Comparison of ENCODE assay signal across 1 fruit fly cellular context in genomic region chrX:10570142-10570756, dm6.
A peak's percentile ranks its signal among the peaks of the same experiment; 100 is the strongest.
TF ChIP-seq lines count a peak whose summit lies in the region.

No protein-coding gene starts in this region.

TF ChIP-seq in whole organism, embryonic, 481 proteins besides CTCF, POLR2A, EP300 and RAD21 (continued from another document and continues in another):
- TF ChIP-seq CG6254 (GFP tag; optimal IDR thresholded peaks at IDR 0.05; lab: Kevin White, UChicago), result no peak
- peak; percentile 4; the same call in 1 of the 2 replicates for TF ChIP-seq NFAT (GFP tag; IDR thresholded peaks at IDR 0.05; lab: Robert Waterston, UW)
- TF ChIP-seq repo (GFP tag; optimal IDR thresholded peaks at IDR 0.05; lab: Kevin White, UChicago), result no peak
- peak; percentile 33 for TF ChIP-seq CG12391 (tag; optimal IDR thresholded peaks at IDR 0.05; lab: Kevin White, UChicago)
- TF ChIP-seq gcm2 (GFP tag; optimal IDR thresholded peaks at IDR 0.05; lab: Kevin White, UChicago), result peak; percentile 24
- no peak for TF ChIP-seq vnd (GFP tag; IDR thresholded peaks at IDR 0.05; lab: Robert Waterston, UW; ENCODE audit: partially characterized antibody)
- no peak for TF ChIP-seq CG1647 (GFP tag; optimal IDR thresholded peaks at IDR 0.05; lab: Kevin White, UChicago)
- TF ChIP-seq Fer3 (tag; optimal IDR thresholded peaks at IDR 0.05; lab: Kevin White, UChicago), result peak; percentile 7
- TF ChIP-seq bcd (GFP tag; optimal IDR thresholded peaks at IDR 0.05; lab: Kevin White, UChicago), result peak; percentile 42
- TF ChIP-seq Neu2 (GFP tag; optimal IDR thresholded peaks at IDR 0.05; lab: Kevin White, UChicago; ENCODE audit: borderline replicate concordance), result no peak
- TF ChIP-seq HHEX (GFP tag; optimal IDR thresholded peaks at IDR 0.05; lab: Kevin White, UChicago), result peak; percentile 54
- no peak for TF ChIP-seq CG7963 (GFP tag; IDR thresholded peaks at IDR 0.05; lab: Robert Waterston, UW; ENCODE audit: partially characterized antibody)
- TF ChIP-seq slbo (GFP tag; IDR thresholded peaks at IDR 0.05; lab: Robert Waterston, UW), result peak; percentile 47
- peak; percentile 41 for TF ChIP-seq Atf-2 (GFP tag; optimal IDR thresholded peaks at IDR 0.05; lab: Kevin White, UChicago)
- no peak for TF ChIP-seq luna (GFP tag; optimal IDR thresholded peaks at IDR 0.05; lab: Kevin White, UChicago)
- peak; percentile 15; the same call in 1 of the 2 replicates for TF ChIP-seq E2f2 (GFP tag; IDR thresholded peaks at IDR 0.05; lab: Robert Waterston, UW)
- no peak for TF ChIP-seq p53 (GFP tag; optimal IDR thresholded peaks at IDR 0.05; lab: Kevin White, UChicago)
- TF ChIP-seq CG10979 (tag; optimal IDR thresholded peaks at IDR 0.05; lab: Kevin White, UChicago), result peak; percentile 55
- peak; percentile 49 for TF ChIP-seq CG10654 (GFP tag; optimal IDR thresholded peaks at IDR 0.05; lab: Kevin White, UChicago)
- TF ChIP-seq CG17328 (GFP tag; IDR thresholded peaks at IDR 0.05; lab: Robert Waterston, UW), result 0 out of 2 replicates have a peak, but pooled peaks have one; percentile 23
- TF ChIP-seq lab (GFP tag; optimal IDR thresholded peaks at IDR 0.05; lab: Kevin White, UChicago), result peak; percentile 75
- 0 out of 3 replicates have a peak, but pooled peaks have one; percentile 25 for TF ChIP-seq H15 (GFP tag; IDR thresholded peaks at IDR 0.05; lab: Robert Waterston, UW)
- TF ChIP-seq dm (GFP tag; optimal IDR thresholded peaks at IDR 0.05; lab: Kevin White, UChicago), result peak; percentile 12
- TF ChIP-seq prd (optimal IDR thresholded peaks at IDR 0.05; lab: Kevin White, UChicago), result no peak
- TF ChIP-seq prd (GFP tag; IDR thresholded peaks at IDR 0.05; lab: Robert Waterston, UW), result peak; percentile 60; the same call in 1 of the 3 replicates
- no peak for TF ChIP-seq fd3F (GFP tag; optimal IDR thresholded peaks at IDR 0.05; lab: Kevin White, UChicago)
- TF ChIP-seq ab (GFP tag; optimal IDR thresholded peaks at IDR 0.05; lab: Kevin White, UChicago), result no peak
- TF ChIP-seq H2.0 (GFP tag; IDR thresholded peaks at IDR 0.05; lab: Robert Waterston, UW), result 0 out of 2 replicates have a peak, but pooled peaks have one; percentile 19
- TF ChIP-seq Oaz (GFP tag; IDR thresholded peaks at IDR 0.05; lab: Robert Waterston, UW), result peak; percentile 13; the same call in 1 of the 2 replicates
- TF ChIP-seq CG4707 (GFP tag; optimal IDR thresholded peaks at IDR 0.05; lab: Kevin White, UChicago), result no peak
- TF ChIP-seq CG15696 (tag; optimal IDR thresholded peaks at IDR 0.05; lab: Kevin White, UChicago), result no peak
- no peak for TF ChIP-seq kah (GFP tag; optimal IDR thresholded peaks at IDR 0.05; lab: Kevin White, UChicago)
- TF ChIP-seq CG12104 (GFP tag; optimal IDR thresholded peaks at IDR 0.05; lab: Kevin White, UChicago), result no peak
- no peak for TF ChIP-seq Lpt (GFP tag; optimal IDR thresholded peaks at IDR 0.05; lab: Kevin White, UChicago)
- TF ChIP-seq wek (GFP tag; optimal IDR thresholded peaks at IDR 0.05; lab: Kevin White, UChicago), result peak; percentile 31
- TF ChIP-seq gsb (GFP tag; IDR thresholded peaks at IDR 0.05; lab: Robert Waterston, UW), result no peak
- TF ChIP-seq CG17385 (GFP tag; optimal IDR thresholded peaks at IDR 0.05; lab: Kevin White, UChicago), result no peak
- no peak for TF ChIP-seq br (optimal IDR thresholded peaks at IDR 0.05; lab: Kevin White, UChicago)
- no peak for TF ChIP-seq CG9727 (GFP tag; optimal IDR thresholded peaks at IDR 0.05; lab: Kevin White, UChicago)
- no peak for TF ChIP-seq CG18011 (GFP tag; optimal IDR thresholded peaks at IDR 0.05; lab: Kevin White, UChicago)
- TF ChIP-seq danr (GFP tag; IDR thresholded peaks at IDR 0.05; lab: Robert Waterston, UW), result no peak
- TF ChIP-seq CG6765 (GFP tag; optimal IDR thresholded peaks at IDR 0.05; lab: Kevin White, UChicago), result no peak
- no peak for TF ChIP-seq Poxn (GFP tag; IDR thresholded peaks at IDR 0.05; lab: Robert Waterston, UW)
- no peak for TF ChIP-seq Mes4 (GFP tag; optimal IDR thresholded peaks at IDR 0.05; lab: Kevin White, UChicago)
- no peak for TF ChIP-seq CG43689 (GFP tag; IDR thresholded peaks at IDR 0.05; lab: Robert Waterston, UW)
- TF ChIP-seq ATbp (GFP tag; optimal IDR thresholded peaks at IDR 0.05; lab: Kevin White, UChicago), result peak; percentile 64
- TF ChIP-seq CG1832 (GFP tag; optimal IDR thresholded peaks at IDR 0.05; lab: Kevin White, UChicago), result no peak
- TF ChIP-seq PHDP (tag; optimal IDR thresholded peaks at IDR 0.05; lab: Kevin White, UChicago), result peak; percentile 56
- TF ChIP-seq CG8924 (tag; optimal IDR thresholded peaks at IDR 0.05; lab: Kevin White, UChicago), result peak; percentile 41
- TF ChIP-seq en (GFP tag; optimal IDR thresholded peaks at IDR 0.05; lab: Kevin White, UChicago), result peak; percentile 18
- no peak for TF ChIP-seq ftz-f1 (GFP tag; optimal IDR thresholded peaks at IDR 0.05; lab: Kevin White, UChicago)
- peak; percentile 74 for TF ChIP-seq Oli (tag; optimal IDR thresholded peaks at IDR 0.05; lab: Kevin White, UChicago)
- TF ChIP-seq wdn (GFP tag; IDR thresholded peaks at IDR 0.05; lab: Robert Waterston, UW), result 0 out of 2 replicates have a peak, but pooled peaks have one; percentile 23
- no peak for TF ChIP-seq Mad (GFP tag; optimal IDR thresholded peaks at IDR 0.05; lab: Kevin White, UChicago)
- TF ChIP-seq CG34224 (GFP tag; IDR thresholded peaks at IDR 0.05; lab: Robert Waterston, UW; ENCODE audit: partially characterized antibody), result no peak
- 0 out of 2 replicates have a peak, but pooled peaks have one; percentile 12 for TF ChIP-seq ro (GFP tag; IDR thresholded peaks at IDR 0.05; lab: Robert Waterston, UW)
- TF ChIP-seq Dp (GFP tag; optimal IDR thresholded peaks at IDR 0.05; lab: Kevin White, UChicago), result no peak
- peak; percentile 16 for TF ChIP-seq CG12942 (GFP tag; optimal IDR thresholded peaks at IDR 0.05; lab: Kevin White, UChicago)
- TF ChIP-seq Eip74EF (GFP tag; optimal IDR thresholded peaks at IDR 0.05; lab: Kevin White, UChicago), result no peak
- no peak for TF ChIP-seq CG10565 (GFP tag; optimal IDR thresholded peaks at IDR 0.05; lab: Kevin White, UChicago)
- no peak for TF ChIP-seq CG3838 (GFP tag; optimal IDR thresholded peaks at IDR 0.05; lab: Kevin White, UChicago)
- no peak for TF ChIP-seq sens-2 (GFP tag; IDR thresholded peaks at IDR 0.05; lab: Robert Waterston, UW)
- no peak for TF ChIP-seq tna (GFP tag; IDR thresholded peaks at IDR 0.05; lab: Robert Waterston, UW; ENCODE audit: partially characterized antibody)
- no peak for TF ChIP-seq pfk (GFP tag; optimal IDR thresholded peaks at IDR 0.05; lab: Kevin White, UChicago)
- peak; percentile 43 for TF ChIP-seq cwo (GFP tag; optimal IDR thresholded peaks at IDR 0.05; lab: Kevin White, UChicago)
- no peak for TF ChIP-seq ssp (GFP tag; IDR thresholded peaks at IDR 0.05; lab: Robert Waterston, UW)
- TF ChIP-seq Nf-YB (GFP tag; optimal IDR thresholded peaks at IDR 0.05; lab: Kevin White, UChicago), result no peak
- TF ChIP-seq crp (GFP tag; optimal IDR thresholded peaks at IDR 0.05; lab: Kevin White, UChicago), result no peak
- TF ChIP-seq CG9437 (GFP tag; optimal IDR thresholded peaks at IDR 0.05; lab: Kevin White, UChicago), result peak; percentile 20
- TF ChIP-seq trem (tag; optimal IDR thresholded peaks at IDR 0.05; lab: Kevin White, UChicago), result no peak
- TF ChIP-seq bigmax (GFP tag; optimal IDR thresholded peaks at IDR 0.05; lab: Kevin White, UChicago), result no peak
- TF ChIP-seq pita (GFP tag; optimal IDR thresholded peaks at IDR 0.05; lab: Kevin White, UChicago), result no peak
- no peak for TF ChIP-seq NK7.1 (GFP tag; optimal IDR thresholded peaks at IDR 0.05; lab: Kevin White, UChicago)
- no peak for TF ChIP-seq Abd-B (GFP tag; optimal IDR thresholded peaks at IDR 0.05; lab: Kevin White, UChicago)
- TF ChIP-seq CG3407 (GFP tag; optimal IDR thresholded peaks at IDR 0.05; lab: Kevin White, UChicago), result peak; percentile 8
- no peak for TF ChIP-seq sug (tag; optimal IDR thresholded peaks at IDR 0.05; lab: Kevin White, UChicago)
- 0 out of 2 replicates have a peak, but pooled peaks have one; percentile 15 for TF ChIP-seq CG32532 (GFP tag; IDR thresholded peaks at IDR 0.05; lab: Robert Waterston, UW)
- no peak for TF ChIP-seq Opbp (GFP tag; IDR thresholded peaks at IDR 0.05; lab: Robert Waterston, UW; ENCODE audit: partially characterized antibody)
- TF ChIP-seq gem (tag; optimal IDR thresholded peaks at IDR 0.05; lab: Kevin White, UChicago), result peak; percentile 75
- TF ChIP-seq sc (optimal IDR thresholded peaks at IDR 0.05; lab: Kevin White, UChicago), result no peak
- peak; percentile 35 for TF ChIP-seq sc (GFP tag; optimal IDR thresholded peaks at IDR 0.05; lab: Kevin White, UChicago)
- TF ChIP-seq YL-1 (GFP tag; optimal IDR thresholded peaks at IDR 0.05; lab: Kevin White, UChicago), result no peak
- TF ChIP-seq Hr3 (GFP tag; optimal IDR thresholded peaks at IDR 0.05; lab: Kevin White, UChicago), result peak; percentile 23
- TF ChIP-seq hbn (GFP tag; IDR thresholded peaks at IDR 0.05; lab: Robert Waterston, UW; ENCODE audit: partially characterized antibody), result no peak
- no peak for TF ChIP-seq Hr78 (GFP tag; optimal IDR thresholded peaks at IDR 0.05; lab: Kevin White, UChicago)
- 0 out of 2 replicates have a peak, but pooled peaks have one; percentile 11 for TF ChIP-seq CG14014 (GFP tag; IDR thresholded peaks at IDR 0.05; lab: Robert Waterston, UW)
- TF ChIP-seq CG9215 (GFP tag; IDR thresholded peaks at IDR 0.05; lab: Robert Waterston, UW), result no peak
- TF ChIP-seq CG7839 (tag; optimal IDR thresholded peaks at IDR 0.05; lab: Kevin White, UChicago), result peak; percentile 65
- peak; percentile 63 for TF ChIP-seq sisA (GFP tag; IDR thresholded peaks at IDR 0.05; lab: Robert Waterston, UW)
- no peak for TF ChIP-seq emc (GFP tag; optimal IDR thresholded peaks at IDR 0.05; lab: Kevin White, UChicago)
- TF ChIP-seq CG2202 (tag; optimal IDR thresholded peaks at IDR 0.05; lab: Kevin White, UChicago), result no peak
- TF ChIP-seq CG17361 (GFP tag; IDR thresholded peaks at IDR 0.05; lab: Robert Waterston, UW), result 0 out of 3 replicates have a peak, but pooled peaks have one; percentile 32
- TF ChIP-seq Myb (GFP tag; optimal IDR thresholded peaks at IDR 0.05; lab: Kevin White, UChicago), result no peak
- TF ChIP-seq Max (GFP tag; optimal IDR thresholded peaks at IDR 0.05; lab: Kevin White, UChicago), result peak; percentile 22
- TF ChIP-seq CG12659 (GFP tag; optimal IDR thresholded peaks at IDR 0.05; lab: Kevin White, UChicago), result peak; percentile 13
- no peak for TF ChIP-seq CG3995 (GFP tag; optimal IDR thresholded peaks at IDR 0.05; lab: Kevin White, UChicago)
- TF ChIP-seq jing (GFP tag; optimal IDR thresholded peaks at IDR 0.05; lab: Kevin White, UChicago), result peak; percentile 48
- TF ChIP-seq bowl (GFP tag; IDR thresholded peaks at IDR 0.05; lab: Robert Waterston, UW), result no peak
- peak; percentile 31 for TF ChIP-seq Atf3 (GFP tag; optimal IDR thresholded peaks at IDR 0.05; lab: Kevin White, UChicago)
- TF ChIP-seq zen2 (GFP tag; IDR thresholded peaks at IDR 0.05; lab: Robert Waterston, UW; ENCODE audit: partially characterized antibody), result no peak
- TF ChIP-seq CG6689 (GFP tag; IDR thresholded peaks at IDR 0.05; lab: Robert Waterston, UW), result peak; percentile 59
- no peak for TF ChIP-seq Gsc (GFP tag; IDR thresholded peaks at IDR 0.05; lab: Robert Waterston, UW)
- TF ChIP-seq gro (GFP tag; optimal IDR thresholded peaks at IDR 0.05; lab: Kevin White, UChicago), result no peak
- no peak for TF ChIP-seq dmrt11E (tag; optimal IDR thresholded peaks at IDR 0.05; lab: Kevin White, UChicago)
- TF ChIP-seq eyg (GFP tag; optimal IDR thresholded peaks at IDR 0.05; lab: Kevin White, UChicago), result no peak
- TF ChIP-seq CG4328 (GFP tag; optimal IDR thresholded peaks at IDR 0.05; lab: Kevin White, UChicago), result no peak
- TF ChIP-seq CG14860 (GFP tag; IDR thresholded peaks at IDR 0.05; lab: Robert Waterston, UW; ENCODE audit: partially characterized antibody), result no peak
- TF ChIP-seq Mrtf (GFP tag; IDR thresholded peaks at IDR 0.05; lab: Robert Waterston, UW), result no peak
- no peak for TF ChIP-seq CG13123 (GFP tag; optimal IDR thresholded peaks at IDR 0.05; lab: Kevin White, UChicago)
- peak; percentile 45 for TF ChIP-seq Fer1 (GFP tag; optimal IDR thresholded peaks at IDR 0.05; lab: Kevin White, UChicago)
- peak; percentile 43 for TF ChIP-seq CG18619 (GFP tag; optimal IDR thresholded peaks at IDR 0.05; lab: Kevin White, UChicago)
- peak; percentile 10 for TF ChIP-seq CG18764 (GFP tag; optimal IDR thresholded peaks at IDR 0.05; lab: Kevin White, UChicago)
- no peak for TF ChIP-seq Asciz (GFP tag; optimal IDR thresholded peaks at IDR 0.05; lab: Kevin White, UChicago)
- peak; percentile 40; the same call in 1 of the 2 replicates for TF ChIP-seq Ptx1 (GFP tag; IDR thresholded peaks at IDR 0.05; lab: Robert Waterston, UW)
- TF ChIP-seq scrt (GFP tag; optimal IDR thresholded peaks at IDR 0.05; lab: Kevin White, UChicago), result peak; percentile 0
- peak; percentile 5 for TF ChIP-seq HLH54F (GFP tag; optimal IDR thresholded peaks at IDR 0.05; lab: Kevin White, UChicago)
- TF ChIP-seq CG30431 (GFP tag; optimal IDR thresholded peaks at IDR 0.05; lab: Kevin White, UChicago), result peak; percentile 25
- TF ChIP-seq kni (GFP tag; optimal IDR thresholded peaks at IDR 0.05; lab: Kevin White, UChicago), result no peak
- no peak for TF ChIP-seq CG9876 (GFP tag; optimal IDR thresholded peaks at IDR 0.05; lab: Kevin White, UChicago)
- 0 out of 2 replicates have a peak, but pooled peaks have one; percentile 15 for TF ChIP-seq peb (GFP tag; IDR thresholded peaks at IDR 0.05; lab: Robert Waterston, UW)
- TF ChIP-seq Jarid2 (GFP tag; optimal IDR thresholded peaks at IDR 0.05; lab: Kevin White, UChicago), result peak; percentile 26
- no peak for TF ChIP-seq Lhr (GFP tag; optimal IDR thresholded peaks at IDR 0.05; lab: Kevin White, UChicago)
- peak; percentile 10 for TF ChIP-seq odd (GFP tag; optimal IDR thresholded peaks at IDR 0.05; lab: Kevin White, UChicago)
- no peak for TF ChIP-seq sna (GFP tag; IDR thresholded peaks at IDR 0.05; lab: Robert Waterston, UW; ENCODE audit: partially characterized antibody)
- no peak for TF ChIP-seq Hr39 (optimal IDR thresholded peaks at IDR 0.05; lab: Kevin White, UChicago)
- no peak for TF ChIP-seq CG9932 (GFP tag; IDR thresholded peaks at IDR 0.05; lab: Robert Waterston, UW)
- TF ChIP-seq unpg (GFP tag; optimal IDR thresholded peaks at IDR 0.05; lab: Kevin White, UChicago), result peak; percentile 64
- peak; percentile 30 for TF ChIP-seq CG8089 (GFP tag; optimal IDR thresholded peaks at IDR 0.05; lab: Kevin White, UChicago)
- TF ChIP-seq Atf6 (GFP tag; IDR thresholded peaks at IDR 0.05; lab: Robert Waterston, UW), result 0 out of 2 replicates have a peak, but pooled peaks have one; percentile 47
- peak; percentile 23 for TF ChIP-seq NfI (GFP tag; optimal IDR thresholded peaks at IDR 0.05; lab: Kevin White, UChicago)
- peak; percentile 20 for TF ChIP-seq Chrac-16 (GFP tag; optimal IDR thresholded peaks at IDR 0.05; lab: Kevin White, UChicago)
- peak; percentile 39; the same call in 1 of the 3 replicates for TF ChIP-seq so (GFP tag; IDR thresholded peaks at IDR 0.05; lab: Robert Waterston, UW)
